Fruit fly (Drosophila melanogaster) whole organism, embryonic: Measurements from ENCODE around the gene AP-1mu.
A peak's percentile ranks its signal among the peaks of the same experiment; 100 is the strongest.

Experiments
- Abd-B ChIP-seq: fragments of 200-800 bp; sonication (Bioruptor generic); optimal IDR thresholded peaks from 2 replicates; lab custom pipeline; 2018; ENCODE audit warnings: missing biosample characterization, mild to moderate bottlenecking, missing genetic modification characterization, moderate library complexity
- BtbVII ChIP-seq: fragments of 200-800 bp; sonication (Bioruptor generic); optimal IDR thresholded peaks from 3 replicates; lab custom pipeline; 2017; ENCODE audit warnings: missing biosample characterization, mild to moderate bottlenecking, missing genetic modification characterization
- C15 ChIP-seq: fragments of 200-800 bp; sonication (Bioruptor generic); IDR thresholded peaks from 3 replicates; pipeline ENCODE4 v1.3.6; 2022; ENCODE audit warnings: missing biosample characterization, missing genetic modification characterization
- CG10267 ChIP-seq: fragments of 200-800 bp; sonication (Bioruptor generic); optimal IDR thresholded peaks from 2 replicates; lab custom pipeline; 2018; ENCODE audit warnings: missing biosample characterization, mild to moderate bottlenecking, missing genetic modification characterization, moderate library complexity
- CG11398 ChIP-seq: fragments of 200-800 bp; sonication (Bioruptor generic); optimal IDR thresholded peaks from 2 replicates; lab custom pipeline; 2016; ENCODE audit warnings: missing biosample characterization, missing genetic modification characterization
- CG11696 ChIP-seq: fragments of 200-800 bp; sonication (Bioruptor generic); IDR thresholded peaks from 2 replicates; pipeline ENCODE4 v1.3.6; 2022; ENCODE audit warnings: missing biosample characterization, missing genetic modification characterization
- CG13287 ChIP-seq: fragments of 200-800 bp; sonication (Bioruptor generic); IDR thresholded peaks from 2 replicates; pipeline ENCODE4 v1.3.6; 2022; ENCODE audit warnings: missing biosample characterization, missing genetic modification characterization; ENCODE audit not compliant: partially characterized antibody
- CG16779 ChIP-seq: fragments of 200-800 bp; sonication (Bioruptor generic); IDR thresholded peaks from 2 replicates; pipeline ENCODE4 v1.3.6; 2022; ENCODE audit warnings: missing biosample characterization, missing genetic modification characterization
- CG17829 ChIP-seq: fragments of 200-800 bp; optimal IDR thresholded peaks from 2 replicates; lab custom pipeline; 2019; ENCODE audit warnings: missing biosample characterization, mild to moderate bottlenecking, missing genetic modification characterization, moderate library complexity
- CG2199 ChIP-seq: fragments of 200-800 bp; sonication (Bioruptor generic); IDR thresholded peaks from 3 replicates; pipeline ENCODE4 v1.3.6; 2022; ENCODE audit warnings: missing biosample characterization, missing genetic modification characterization
- CG32767 ChIP-seq: fragments of 200-800 bp; sonication (Bioruptor generic); IDR thresholded peaks from 2 replicates; pipeline ENCODE4 v1.3.6; 2022; ENCODE audit warnings: missing biosample characterization, missing genetic modification characterization
- CG33557 ChIP-seq: fragments of 200-800 bp; sonication (Bioruptor generic); optimal IDR thresholded peaks from 2 replicates; lab custom pipeline; 2019; ENCODE audit warnings: missing biosample characterization, mild to moderate bottlenecking, missing genetic modification characterization, moderate library complexity
- CG4282 ChIP-seq: fragments of 200-800 bp; sonication (Bioruptor generic); optimal IDR thresholded peaks from 2 replicates; lab custom pipeline; 2016; ENCODE audit warnings: missing biosample characterization, missing genetic modification characterization
- CG4730 ChIP-seq: fragments of 200-800 bp; sonication (Bioruptor generic); IDR thresholded peaks from 2 replicates; pipeline ENCODE4 v1.3.6; 2022; ENCODE audit warnings: missing biosample characterization, missing genetic modification characterization
- CG8478 ChIP-seq: fragments of >200 bp; optimal IDR thresholded peaks from 2 replicates; lab custom pipeline; 2018
- Camta ChIP-seq: fragments of 200-800 bp; sonication (Bioruptor generic); optimal IDR thresholded peaks from 2 replicates; lab custom pipeline; 2016; ENCODE audit warnings: missing biosample characterization, missing genetic modification characterization
- CrebB ChIP-seq: fragments of 200-800 bp; sonication (Bioruptor generic); optimal IDR thresholded peaks from 3 replicates; lab custom pipeline; 2018; ENCODE audit warnings: missing biosample characterization, mild to moderate bottlenecking, missing genetic modification characterization
- Hey ChIP-seq: fragments of 200-800 bp; sonication (Bioruptor generic); optimal IDR thresholded peaks from 3 replicates; lab custom pipeline; 2018; ENCODE audit warnings: missing biosample characterization, mild to moderate bottlenecking, missing genetic modification characterization
- HmgD ChIP-seq: fragments of 200-800 bp; sonication (Bioruptor generic); optimal IDR thresholded peaks from 3 replicates; lab custom pipeline; 2016; ENCODE audit warnings: missing biosample characterization, missing genetic modification characterization
- Hr51 ChIP-seq, 2 experiments: fragments of 200-800 bp; sonication (Bioruptor generic); optimal IDR thresholded peaks; 2 replicates in 1 of 2; 3 replicates in 1 of 2; lab custom pipeline; 2016 to 2018; ENCODE audit warnings: missing biosample characterization in 2 of 2, missing genetic modification characterization in 2 of 2, mild to moderate bottlenecking in 1 of 2, moderate library complexity in 1 of 2
- Mrtf ChIP-seq: fragments of 200-800 bp; sonication (Bioruptor generic); IDR thresholded peaks from 3 replicates; pipeline ENCODE4 v1.3.6; 2022; ENCODE audit warnings: missing biosample characterization, missing genetic modification characterization
- Neu2 ChIP-seq: fragments of 200-800 bp; sonication (Bioruptor generic); optimal IDR thresholded peaks from 3 replicates; lab custom pipeline; 2016; ENCODE audit warnings: missing biosample characterization, missing genetic modification characterization, borderline replicate concordance
- Nf-YC ChIP-seq: fragments of 200-800 bp; optimal IDR thresholded peaks from 3 replicates; lab custom pipeline; 2019; ENCODE audit warnings: missing biosample characterization, mild to moderate bottlenecking, missing genetic modification characterization, moderate library complexity
- YL-1 ChIP-seq: fragments of 200-800 bp; sonication (Bioruptor generic); optimal IDR thresholded peaks from 3 replicates; lab custom pipeline; 2017; ENCODE audit warnings: missing biosample characterization, mild to moderate bottlenecking, missing genetic modification characterization
- ato ChIP-seq: fragments of 200-800 bp; sonication (Bioruptor generic); IDR thresholded peaks from 2 replicates; pipeline ENCODE4 v1.3.6; 2022; ENCODE audit warnings: missing biosample characterization, missing genetic modification characterization; ENCODE audit not compliant: partially characterized antibody
- bab2 ChIP-seq: fragments of 200-800 bp; sonication (Bioruptor generic); optimal IDR thresholded peaks from 2 replicates; lab custom pipeline; 2016; ENCODE audit warnings: missing biosample characterization, missing genetic modification characterization
- cato ChIP-seq: fragments of 200-800 bp; sonication (Bioruptor generic); optimal IDR thresholded peaks from 2 replicates; lab custom pipeline; 2016; ENCODE audit warnings: missing biosample characterization, missing genetic modification characterization, borderline replicate concordance
- corto ChIP-seq: fragments of 200-800 bp; sonication (Bioruptor generic); optimal IDR thresholded peaks from 2 replicates; lab custom pipeline; 2016; ENCODE audit warnings: missing biosample characterization, mild to moderate bottlenecking, missing genetic modification characterization, moderate library complexity
- crc ChIP-seq: fragments of 200-800 bp; sonication (Bioruptor generic); optimal IDR thresholded peaks from 2 replicates; lab custom pipeline; 2016; ENCODE audit warnings: missing biosample characterization, missing genetic modification characterization
- dan ChIP-seq: fragments of 200-800 bp; sonication (Bioruptor generic); IDR thresholded peaks from 2 replicates; pipeline ENCODE4 v1.3.6; 2022; ENCODE audit warnings: missing biosample characterization, missing genetic modification characterization
- dati ChIP-seq: fragments of 200-800 bp; sonication (Bioruptor generic); IDR thresholded peaks from 2 replicates; pipeline ENCODE4 v1.3.6; 2022; ENCODE audit warnings: missing biosample characterization, missing genetic modification characterization
- gce ChIP-seq: fragments of 200-800 bp; sonication (Bioruptor generic); IDR thresholded peaks from 3 replicates; pipeline ENCODE4 v1.3.6; 2022; ENCODE audit warnings: missing biosample characterization, missing genetic modification characterization
- inv ChIP-seq: fragments of 200-800 bp; sonication (Bioruptor generic); IDR thresholded peaks from 2 replicates; pipeline ENCODE4 v1.3.6; 2022; ENCODE audit warnings: missing biosample characterization, missing genetic modification characterization; ENCODE audit not compliant: partially characterized antibody
- lmd ChIP-seq: fragments of 200-800 bp; sonication (Bioruptor generic); IDR thresholded peaks from 2 replicates; pipeline ENCODE4 v1.3.6; 2022; ENCODE audit warnings: missing biosample characterization, missing genetic modification characterization
- nerfin-2 ChIP-seq: fragments of 200-800 bp; sonication (Bioruptor generic); IDR thresholded peaks from 2 replicates; pipeline ENCODE4 v1.3.6; 2022; ENCODE audit warnings: missing biosample characterization, missing genetic modification characterization; ENCODE audit not compliant: partially characterized antibody
- onecut ChIP-seq: fragments of 200-800 bp; sonication (Bioruptor generic); IDR thresholded peaks from 2 replicates; pipeline ENCODE4 v1.3.6; 2022; ENCODE audit warnings: missing biosample characterization, missing genetic modification characterization
- peb ChIP-seq: fragments of 200-800 bp; sonication (Bioruptor generic); IDR thresholded peaks from 2 replicates; pipeline ENCODE4 v1.3.6; 2022; ENCODE audit warnings: missing biosample characterization, missing genetic modification characterization
- pros ChIP-seq: fragments of 200-800 bp; sonication (Bioruptor generic); optimal IDR thresholded peaks from 3 replicates; lab custom pipeline; 2019; ENCODE audit warnings: missing biosample characterization, mild to moderate bottlenecking, missing genetic modification characterization, moderate library complexity
- rib ChIP-seq: fragments of 200-800 bp; sonication (Bioruptor generic); IDR thresholded peaks from 2 replicates; pipeline ENCODE4 v1.3.6; 2022; ENCODE audit warnings: missing biosample characterization, missing genetic modification characterization
- sens ChIP-seq: fragments of 200-800 bp; sonication (Bioruptor generic); peaks from one replicate; lab custom pipeline; 2016; ENCODE audit warnings: missing biosample characterization, missing genetic modification characterization
- slp2 ChIP-seq: fragments of 200-800 bp; sonication (Bioruptor generic); optimal IDR thresholded peaks from 2 replicates; lab custom pipeline; 2016; ENCODE audit warnings: missing biosample characterization, missing genetic modification characterization
- sna ChIP-seq: fragments of 200-800 bp; sonication (Bioruptor generic); IDR thresholded peaks from 2 replicates; pipeline ENCODE4 v1.3.6; 2022; ENCODE audit warnings: missing biosample characterization, missing genetic modification characterization; ENCODE audit not compliant: partially characterized antibody
- sob ChIP-seq: fragments of 200-800 bp; sonication (Bioruptor generic); IDR thresholded peaks from 2 replicates; pipeline ENCODE4 v1.3.6; 2022; ENCODE audit warnings: missing biosample characterization, missing genetic modification characterization
- tgo ChIP-seq: fragments of 200-800 bp; sonication (Bioruptor generic); IDR thresholded peaks from 3 replicates; pipeline ENCODE4 v1.3.6; 2022; ENCODE audit warnings: missing biosample characterization, missing genetic modification characterization
- tna ChIP-seq: fragments of 200-800 bp; sonication (Bioruptor generic); IDR thresholded peaks from 2 replicates; pipeline ENCODE4 v1.3.6; 2022; ENCODE audit warnings: missing biosample characterization, missing genetic modification characterization; ENCODE audit not compliant: partially characterized antibody
- trh ChIP-seq: fragments of 200-800 bp; sonication (Bioruptor generic); optimal IDR thresholded peaks from 2 replicates; lab custom pipeline; 2016; ENCODE audit warnings: missing biosample characterization, missing genetic modification characterization
- unpg ChIP-seq: fragments of 200-800 bp; sonication (Bioruptor generic); optimal IDR thresholded peaks from 3 replicates; lab custom pipeline; 2018; ENCODE audit warnings: missing biosample characterization, mild to moderate bottlenecking, missing genetic modification characterization, moderate library complexity
- vnd ChIP-seq: fragments of 200-800 bp; sonication (Bioruptor generic); IDR thresholded peaks from 3 replicates; pipeline ENCODE4 v1.3.6; 2022; ENCODE audit warnings: missing biosample characterization, missing genetic modification characterization; ENCODE audit not compliant: partially characterized antibody
- vvl ChIP-seq: fragments of 200-800 bp; sonication (Bioruptor generic); IDR thresholded peaks from 2 replicates; pipeline ENCODE4 v1.3.6; 2022; ENCODE audit warnings: missing biosample characterization, missing genetic modification characterization
- wdn ChIP-seq: fragments of 200-800 bp; sonication (Bioruptor generic); IDR thresholded peaks from 2 replicates; pipeline ENCODE4 v1.3.6; 2022; ENCODE audit warnings: missing biosample characterization, missing genetic modification characterization
- zf30C ChIP-seq: fragments of 200-800 bp; sonication (Bioruptor generic); optimal IDR thresholded peaks from 3 replicates; lab custom pipeline; 2018; ENCODE audit warnings: missing biosample characterization, mild to moderate bottlenecking, missing genetic modification characterization

AP-1mu gene

dm6 chr3R:9551659-9552435, 7.5 kb downstream of the AP-1mu start, which contains the start of the genes mura and RnpS1 (continued):
- no peak for TF ChIP-seq dan
- peak; percentile 30 for TF ChIP-seq YL-1 (GFP tag; lab: Kevin White, UChicago)
- no peak for TF ChIP-seq rib (GFP tag; lab: Robert Waterston, UW)
- no peak for TF ChIP-seq cato
- TF ChIP-seq BtbVII (GFP tag; lab: Kevin White, UChicago), result no peak
- no peak for TF ChIP-seq vnd (GFP tag; lab: Robert Waterston, UW)
- TF ChIP-seq C15 (GFP tag; lab: Robert Waterston, UW), result no peak
- TF ChIP-seq CG4282 (GFP tag; lab: Kevin White, UChicago), result no peak
- TF ChIP-seq pros (GFP tag; lab: Kevin White, UChicago), result no peak
- TF ChIP-seq trh, result no peak
- TF ChIP-seq Abd-B (GFP tag; lab: Kevin White, UChicago), result no peak
- TF ChIP-seq HmgD, result no peak
- TF ChIP-seq CG4730 (GFP tag; lab: Robert Waterston, UW), result no peak
- no peak for TF ChIP-seq CG11398 (GFP tag; lab: Kevin White, UChicago)
- no peak for TF ChIP-seq inv (GFP tag; lab: Robert Waterston, UW)
- TF ChIP-seq Hey, result no peak
- no peak for TF ChIP-seq CrebB
- no peak for TF ChIP-seq wdn (GFP tag; lab: Robert Waterston, UW)
- TF ChIP-seq vvl (GFP tag; lab: Robert Waterston, UW), result no peak
- no peak for TF ChIP-seq CG2199
- TF ChIP-seq unpg (GFP tag; lab: Kevin White, UChicago), result no peak
- TF ChIP-seq peb (GFP tag; lab: Robert Waterston, UW), result no peak
- no peak for TF ChIP-seq zf30C
- no peak for TF ChIP-seq bab2 (GFP tag; lab: Kevin White, UChicago)
- no peak for TF ChIP-seq onecut (GFP tag; lab: Robert Waterston, UW)
- no peak for TF ChIP-seq CG11696 (GFP tag; lab: Robert Waterston, UW)
- TF ChIP-seq Camta, result no peak
- TF ChIP-seq Hr51 (GFP tag; optimal IDR thresholded peaks at IDR 0.05; lab: Kevin White, UChicago), result no peak
- no peak for TF ChIP-seq ato
- no peak for TF ChIP-seq tgo (GFP tag; lab: Robert Waterston, UW)
- no peak for TF ChIP-seq gce (GFP tag; lab: Robert Waterston, UW)
- no peak for TF ChIP-seq CG16779
- no peak for TF ChIP-seq CG13287
- no peak for TF ChIP-seq CG33557 (GFP tag; lab: Kevin White, UChicago)
- TF ChIP-seq sens (GFP tag; lab: Kevin White, UChicago), result no peak
- TF ChIP-seq CG32767 (GFP tag; lab: Robert Waterston, UW), result no peak
- TF ChIP-seq Neu2 (GFP tag; lab: Kevin White, UChicago), result no peak
- peak; percentile 59 for TF ChIP-seq CG10267
- no peak for TF ChIP-seq corto (GFP tag; lab: Kevin White, UChicago)
- no peak for TF ChIP-seq Mrtf (GFP tag; lab: Robert Waterston, UW)
- peak; percentile 11 for TF ChIP-seq CG17829 (tag; lab: Kevin White, UChicago)
- TF ChIP-seq tna, result no peak
- no peak for TF ChIP-seq sob
- no peak for TF ChIP-seq slp2 (GFP tag; lab: Kevin White, UChicago)
- TF ChIP-seq sna (GFP tag; lab: Robert Waterston, UW), result no peak
- TF ChIP-seq Nf-YC (tag; lab: Kevin White, UChicago), result peak; percentile 14
- no peak for TF ChIP-seq crc (GFP tag; lab: Kevin White, UChicago)
- TF ChIP-seq lmd (GFP tag; lab: Robert Waterston, UW), result no peak
- no peak for TF ChIP-seq nerfin-2 (GFP tag; lab: Robert Waterston, UW)
- no peak for TF ChIP-seq CG8478
- no peak for TF ChIP-seq dati (GFP tag; lab: Robert Waterston, UW)
